Worm (Caenorhabditis elegans) whole organism, L4 larva: Measurements from ENCODE around the gene mrpl-53.
A peak's percentile ranks its signal among the peaks of the same experiment; 100 is the strongest.

Experiments used
- ceh-82 ChIP-seq: sonication (generic microtip); optimal IDR thresholded peaks from 2 replicates; lab custom pipeline; 2017; ENCODE audit warnings: missing biosample characterization, missing genetic modification characterization
- lin-15B ChIP-seq: fragments of 150-350 bp; sonication (generic microtip); optimal IDR thresholded peaks from 3 replicates; lab custom pipeline; 2014; ENCODE audit warnings: missing biosample characterization, missing genetic modification characterization
- nhr-11 ChIP-seq: fragments of 150-350 bp; optimal IDR thresholded peaks from 2 replicates; lab custom pipeline; 2014; ENCODE audit warnings: missing biosample characterization, missing genetic modification characterization
- nhr-237 ChIP-seq: sonication (generic microtip); optimal IDR thresholded peaks from 2 replicates; lab custom pipeline; 2017; ENCODE audit warnings: missing biosample characterization, missing genetic modification characterization
- nhr-77 ChIP-seq: fragments of 150-350 bp; optimal IDR thresholded peaks from 2 replicates; lab custom pipeline; 2014; ENCODE audit warnings: missing biosample characterization, missing genetic modification characterization
- pha-4 ChIP-seq, 2 experiments: fragments of 150-350 bp in 1 of 2; fragments of 200-800 bp in 1 of 2; sonication (Bioruptor generic) in 1 of 2; IDR thresholded peaks in 1 of 2; optimal IDR thresholded peaks in 1 of 2; 2 replicates each; pipeline versions ENCODE4 v1.3.6 to Lab custom; 2014 to 2022; ENCODE audit warnings: missing genetic modification characterization in 2 of 2, missing genetic modification reagents in 2 of 2, missing biosample characterization in 1 of 2, missing compliant biosample characterization in 1 of 2
- zip-2 ChIP-seq: fragments of 150-350 bp; optimal IDR thresholded peaks from 2 replicates; lab custom pipeline; 2014; ENCODE audit warnings: missing biosample characterization, missing genetic modification characterization

- TF ChIP-seq pha-4 (GFP tag; IDR thresholded peaks at IDR 0.05; lab: Robert Waterston, UW) (no peak; the same call in none of the 2 replicates), pha-4 (tag; optimal IDR thresholded peaks at IDR 0.05; lab: Kevin White, UChicago) (peak; percentile 37), zip-2 (tag; lab: Kevin White, UChicago) (no peak), nhr-77 (tag; lab: Kevin White, UChicago) (no peak), nhr-11 (peak; percentile 67), lin-15B (no peak), nhr-237 (tag; lab: Kevin White, UChicago) (no peak), ceh-82 (no peak)
These were observed 23.7 kb downstream of the mrpl-53 start for ce11 chrII:9621121-9621520.
